Fruit fly (Drosophila melanogaster): ENCODE data around the gene ng3.
A peak's percentile ranks its signal among the peaks of the same experiment; 100 is the strongest.

ng3 gene

DNA sequence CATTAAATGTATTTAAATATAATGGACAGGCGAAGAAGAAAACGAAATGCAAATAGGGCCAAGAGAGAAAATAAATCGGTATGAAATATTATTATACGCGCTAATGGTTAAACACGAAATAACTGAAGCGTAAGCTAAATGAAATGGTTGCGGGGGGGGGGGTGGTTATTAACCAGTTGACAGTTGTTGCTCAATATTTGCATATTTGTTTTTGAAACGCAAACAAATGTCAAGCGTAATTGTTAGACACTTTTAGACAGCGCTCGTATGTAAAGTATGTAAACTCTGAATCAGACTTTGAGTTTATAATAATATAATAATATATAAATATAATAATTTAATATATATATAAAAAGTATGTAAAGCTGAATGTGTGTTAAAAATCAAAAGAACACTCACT, 40.1 kb upstream of the ng3 start (continued):
- no peak for TF ChIP-seq CrebB (tag; optimal IDR thresholded peaks at IDR 0.05)
- no peak for TF ChIP-seq CG7963 (GFP tag; IDR thresholded peaks at IDR 0.05; ENCODE audit: partially characterized antibody)
- TF ChIP-seq CG6813 (GFP tag; optimal IDR thresholded peaks at IDR 0.05) = peak; percentile 53
- no peak for TF ChIP-seq CG8290 (GFP tag; optimal IDR thresholded peaks at IDR 0.05)
- TF ChIP-seq CG8290 (tag; optimal IDR thresholded peaks at IDR 0.05) = peak in 1 of 2 experiments; percentile 67
- peak; percentile 30 for TF ChIP-seq CG9817 (tag; optimal IDR thresholded peaks at IDR 0.05)
- no peak for TF ChIP-seq sim (GFP tag; IDR thresholded peaks at IDR 0.05)
- TF ChIP-seq Eip74EF (GFP tag; optimal IDR thresholded peaks at IDR 0.05) = no peak
- no peak for TF ChIP-seq B-H1 (GFP tag; IDR thresholded peaks at IDR 0.05)
- TF ChIP-seq ewg (GFP tag; optimal IDR thresholded peaks at IDR 0.05) = no peak
- no peak for TF ChIP-seq CG8478 (optimal IDR thresholded peaks at IDR 0.05)
- no peak for TF ChIP-seq CG11247 (GFP tag; IDR thresholded peaks at IDR 0.05)
- TF ChIP-seq CG12299 (tag; optimal IDR thresholded peaks at IDR 0.05) = no peak
- no peak for TF ChIP-seq gsb (GFP tag; IDR thresholded peaks at IDR 0.05)

- TF ChIP-seq z (GFP tag; IDR thresholded peaks at IDR 0.05) = no peak
- no peak for TF ChIP-seq CG16815 (GFP tag; optimal IDR thresholded peaks at IDR 0.05)
- peak; percentile 60 for TF ChIP-seq CG14441 (GFP tag; IDR thresholded peaks at IDR 0.05)
- TF ChIP-seq CG15073 (GFP tag; optimal IDR thresholded peaks at IDR 0.05) = no peak
- no peak for TF ChIP-seq Dad (GFP tag; optimal IDR thresholded peaks at IDR 0.05)
- peak; percentile 71 for TF ChIP-seq CG18599 (GFP tag; optimal IDR thresholded peaks at IDR 0.05)
- TF ChIP-seq p53 (GFP tag; optimal IDR thresholded peaks at IDR 0.05) = no peak
- TF ChIP-seq CG1792 (GFP tag; optimal IDR thresholded peaks at IDR 0.05) = no peak
- peak; percentile 37 for TF ChIP-seq CG11504 (tag; optimal IDR thresholded peaks at IDR 0.05)
- TF ChIP-seq Six4 (GFP tag; optimal IDR thresholded peaks at IDR 0.05) = no peak
- no peak for TF ChIP-seq CG6765 (GFP tag; optimal IDR thresholded peaks at IDR 0.05)
- no peak for TF ChIP-seq gce (GFP tag; IDR thresholded peaks at IDR 0.05)
- no peak for TF ChIP-seq tx (GFP tag; optimal IDR thresholded peaks at IDR 0.05)
- no peak for TF ChIP-seq CG9609 (GFP tag; optimal IDR thresholded peaks at IDR 0.05)
- TF ChIP-seq zfh2 (GFP tag; optimal IDR thresholded peaks at IDR 0.05) = peak; percentile 22
- peak; percentile 67; the same call in 2 of the 3 replicates for TF ChIP-seq dysf (GFP tag; IDR thresholded peaks at IDR 0.05)
- no peak for TF ChIP-seq Dek (tag; optimal IDR thresholded peaks at IDR 0.05)
- TF ChIP-seq kay (GFP tag; optimal IDR thresholded peaks at IDR 0.05) = no peak
- no peak for TF ChIP-seq jing (GFP tag; optimal IDR thresholded peaks at IDR 0.05)
- no peak for TF ChIP-seq D (optimal IDR thresholded peaks at IDR 0.05)
- no peak for TF ChIP-seq D (GFP tag; optimal IDR thresholded peaks at IDR 0.05)
- no peak for TF ChIP-seq CG10431 (GFP tag; optimal IDR thresholded peaks at IDR 0.05)
- peak; percentile 30; the same call in 1 of the 2 replicates for TF ChIP-seq CG11085 (GFP tag; IDR thresholded peaks at IDR 0.05)
- no peak for TF ChIP-seq CG4328 (GFP tag; optimal IDR thresholded peaks at IDR 0.05)
- TF ChIP-seq sqz (GFP tag; optimal IDR thresholded peaks at IDR 0.05) = no peak
- no peak for TF ChIP-seq CG12071 (GFP tag; optimal IDR thresholded peaks at IDR 0.05)
- no peak for TF ChIP-seq da (GFP tag; optimal IDR thresholded peaks at IDR 0.05)
- TF ChIP-seq Tbp (GFP tag; optimal IDR thresholded peaks at IDR 0.05) = no peak
- no peak for TF ChIP-seq seq (GFP tag; IDR thresholded peaks at IDR 0.05)
- TF ChIP-seq Ptx1 (GFP tag; IDR thresholded peaks at IDR 0.05) = peak; percentile 40; the same call in 1 of the 2 replicates
- TF ChIP-seq CG32532 (GFP tag; IDR thresholded peaks at IDR 0.05) = peak; percentile 37; the same call in 1 of the 2 replicates
- TF ChIP-seq abd-A (tag; optimal IDR thresholded peaks at IDR 0.05) = no peak
- no peak for TF ChIP-seq CG9727 (GFP tag; optimal IDR thresholded peaks at IDR 0.05)
- no peak for TF ChIP-seq prd (optimal IDR thresholded peaks at IDR 0.05)
- TF ChIP-seq prd (GFP tag; IDR thresholded peaks at IDR 0.05) = peak; percentile 32; the same call in 2 of the 3 replicates
- 0 out of 2 replicates have a peak, but pooled peaks have one; percentile 36 for TF ChIP-seq CG31224 (GFP tag; IDR thresholded peaks at IDR 0.05)
- no peak for TF ChIP-seq cad (GFP tag; optimal IDR thresholded peaks at IDR 0.05)
- TF ChIP-seq stc (GFP tag; IDR thresholded peaks at IDR 0.05) = no peak
- no peak for TF ChIP-seq pum (GFP tag; optimal IDR thresholded peaks at IDR 0.05)
Observed at dm6 chrX:3273557-3273956, 31.7 kb upstream of the ng3 start.
